Fruit fly (Drosophila melanogaster): Measurements from ENCODE around the gene Nf-YC.

Gene Nf-YC

DNA sequence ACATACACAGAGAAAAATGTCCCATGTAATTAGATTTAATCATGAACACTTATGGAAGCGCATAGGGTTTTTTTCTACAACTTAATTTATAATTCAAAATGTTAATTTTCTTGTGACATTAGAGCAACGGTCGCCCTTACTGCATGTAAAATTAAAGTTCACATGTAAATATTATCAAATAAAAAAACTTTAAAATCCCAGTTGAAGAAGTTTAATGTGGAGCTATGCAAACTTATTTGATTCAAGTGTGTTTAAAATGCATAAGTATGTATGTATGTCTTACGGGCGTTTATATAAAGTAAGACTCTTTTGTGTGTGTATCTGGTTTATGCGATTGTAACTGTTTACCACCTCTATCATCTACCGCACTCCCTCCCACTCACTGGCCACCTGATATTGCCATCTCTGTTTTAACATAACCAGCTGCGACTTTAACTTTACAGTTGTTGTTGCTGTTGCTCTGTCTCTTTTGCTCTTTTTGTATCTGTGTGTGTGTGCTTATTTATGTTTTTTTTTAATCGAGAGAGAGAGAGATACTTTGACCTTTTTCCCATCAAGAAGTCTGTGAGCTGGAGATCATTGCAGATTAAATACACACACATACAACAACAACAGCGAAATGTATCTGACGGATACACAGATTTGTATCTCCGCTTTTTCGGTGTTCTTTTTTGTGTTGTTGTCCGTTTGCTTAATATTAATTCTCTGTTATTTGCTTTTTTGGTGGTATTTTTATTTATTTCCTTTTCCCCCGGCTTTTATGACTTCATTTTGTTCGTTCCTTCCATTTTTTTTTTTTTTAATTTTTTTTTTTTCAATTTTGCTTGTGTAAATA, 34.9 kb upstream of the Nf-YC start (continued):
- TF ChIP-seq CG3032 (tag; optimal IDR thresholded peaks at IDR 0.05) (peak; percentile 87), Sox14 (GFP tag; optimal IDR thresholded peaks at IDR 0.05) (peak; percentile 94), fkh (GFP tag; optimal IDR thresholded peaks at IDR 0.05) (peak; percentile 91), topi (GFP tag; optimal IDR thresholded peaks at IDR 0.05) (peak; percentile 86), Gug (GFP tag; IDR thresholded peaks at IDR 0.05) (peak; percentile 49), CG31627 (GFP tag; optimal IDR thresholded peaks at IDR 0.05) (peak; percentile 92), Hr38 (GFP tag; optimal IDR thresholded peaks at IDR 0.05) (no peak), dsx (GFP tag; optimal IDR thresholded peaks at IDR 0.05; ENCODE audit: poor library complexity, severe bottlenecking) (peak; percentile 85), CG6792 (GFP tag; optimal IDR thresholded peaks at IDR 0.05) (peak; percentile 90), dac (GFP tag; optimal IDR thresholded peaks at IDR 0.05) (peak; percentile 86), CG8632 (GFP tag; optimal IDR thresholded peaks at IDR 0.05) (peak; percentile 88), OdsH (GFP tag; optimal IDR thresholded peaks at IDR 0.05) (peak; percentile 93), spab (GFP tag; optimal IDR thresholded peaks at IDR 0.05) (peak; percentile 66), Lpt (GFP tag; optimal IDR thresholded peaks at IDR 0.05) (peak; percentile 76), CG11762 (GFP tag; optimal IDR thresholded peaks at IDR 0.05; ENCODE audit: insufficient read depth) (peak; percentile 48), CG9139 (GFP tag; optimal IDR thresholded peaks at IDR 0.05) (peak; percentile 50)

DNA sequence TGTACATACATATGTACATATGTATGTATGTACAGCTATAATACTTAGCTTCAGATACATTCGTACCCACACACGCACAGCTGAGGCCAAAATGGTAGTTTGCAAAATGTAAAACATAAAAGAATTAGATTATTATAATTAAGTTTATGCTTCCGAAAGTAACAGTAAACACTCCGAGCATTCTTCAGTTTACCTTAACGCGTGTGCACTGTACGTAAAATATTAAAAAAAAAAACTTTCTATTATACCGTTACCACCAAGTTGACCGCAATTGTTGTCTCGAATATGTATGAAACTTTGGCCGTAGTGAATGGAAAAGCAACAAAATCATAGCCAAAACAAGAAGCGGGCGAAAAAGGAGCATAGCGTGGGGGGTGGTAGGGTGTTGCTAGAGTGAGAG, 33.8 kb upstream of the Nf-YC start:
- TF ChIP-seq CG16779 (tag; optimal IDR thresholded peaks at IDR 0.05): peak; percentile 69
- peak; percentile 74 for TF ChIP-seq acj6 (GFP tag; optimal IDR thresholded peaks at IDR 0.05)
- TF ChIP-seq CG8119 (GFP tag; IDR thresholded peaks at IDR 0.05): peak; percentile 91
- TF ChIP-seq OdsH (GFP tag; optimal IDR thresholded peaks at IDR 0.05): peak; percentile 79
- TF ChIP-seq CG3032 (tag; optimal IDR thresholded peaks at IDR 0.05): peak; percentile 59
- peak; percentile 88 for TF ChIP-seq Hr4 (GFP tag; optimal IDR thresholded peaks at IDR 0.05)
- TF ChIP-seq CG7368 (GFP tag; optimal IDR thresholded peaks at IDR 0.05): peak; percentile 50
- peak; percentile 93 for TF ChIP-seq CG15336 (GFP tag; IDR thresholded peaks at IDR 0.05)
- peak; percentile 90 for TF ChIP-seq CG6276 (GFP tag; optimal IDR thresholded peaks at IDR 0.05)
- TF ChIP-seq CG4318 (GFP tag; optimal IDR thresholded peaks at IDR 0.05): peak; percentile 80
- TF ChIP-seq Sox14 (GFP tag; optimal IDR thresholded peaks at IDR 0.05): peak; percentile 78
- peak; percentile 57 for TF ChIP-seq vri (GFP tag; optimal IDR thresholded peaks at IDR 0.05)
- TF ChIP-seq Hr39 (GFP tag; optimal IDR thresholded peaks at IDR 0.05): peak; percentile 43
- TF ChIP-seq CG11762 (GFP tag; optimal IDR thresholded peaks at IDR 0.05; ENCODE audit: insufficient read depth): peak; percentile 49
- peak; percentile 78 for TF ChIP-seq CG3919 (GFP tag; optimal IDR thresholded peaks at IDR 0.05)
- peak; percentile 65 for TF ChIP-seq CG1621 (tag; optimal IDR thresholded peaks at IDR 0.05)
- TF ChIP-seq CG32006 (GFP tag; optimal IDR thresholded peaks at IDR 0.05): peak; percentile 91
- peak; percentile 6 for TF ChIP-seq CG8319 (GFP tag; optimal IDR thresholded peaks at IDR 0.05)
- TF ChIP-seq Hr38 (GFP tag; optimal IDR thresholded peaks at IDR 0.05): no peak
- peak; percentile 19 for TF ChIP-seq CG11902 (GFP tag; optimal IDR thresholded peaks at IDR 0.05)
- TF ChIP-seq lz (GFP tag; optimal IDR thresholded peaks at IDR 0.05): peak; percentile 78
- TF ChIP-seq Smox (GFP tag; optimal IDR thresholded peaks at IDR 0.05): peak; percentile 67
- peak; percentile 32 for TF ChIP-seq fkh (GFP tag; optimal IDR thresholded peaks at IDR 0.05)
- peak; percentile 33 for TF ChIP-seq CG9139 (GFP tag; optimal IDR thresholded peaks at IDR 0.05)
- peak; percentile 75 for TF ChIP-seq CG10669 (GFP tag; optimal IDR thresholded peaks at IDR 0.05)
- TF ChIP-seq Eip93F (GFP tag; optimal IDR thresholded peaks at IDR 0.05): peak; percentile 32
- peak; percentile 78 for TF ChIP-seq pdm3 (GFP tag; optimal IDR thresholded peaks at IDR 0.05)
- peak; percentile 92 for TF ChIP-seq eg (GFP tag; IDR thresholded peaks at IDR 0.05)
- peak; percentile 74 for TF ChIP-seq net (GFP tag; optimal IDR thresholded peaks at IDR 0.05)
- peak; percentile 58 for TF ChIP-seq spab (GFP tag; optimal IDR thresholded peaks at IDR 0.05)
- TF ChIP-seq Eip78C (GFP tag): peak; percentile 89
- TF ChIP-seq cyc (GFP tag; optimal IDR thresholded peaks at IDR 0.05): peak; percentile 55
- TF ChIP-seq Met (GFP tag; optimal IDR thresholded peaks at IDR 0.05): peak; percentile 76
- peak; percentile 78 for TF ChIP-seq Sox102F (GFP tag; optimal IDR thresholded peaks at IDR 0.05)
- peak; percentile 53 for TF ChIP-seq CG11294 (GFP tag; IDR thresholded peaks at IDR 0.05)
- peak; percentile 30 for TF ChIP-seq Sox15 (GFP tag; optimal IDR thresholded peaks at IDR 0.05)
- TF ChIP-seq CG6854 (GFP tag; optimal IDR thresholded peaks at IDR 0.05): no peak
- TF ChIP-seq ss (GFP tag; optimal IDR thresholded peaks at IDR 0.05): peak; percentile 52
- no peak for TF ChIP-seq fd85E (GFP tag; optimal IDR thresholded peaks at IDR 0.05)
